Fruit fly (Drosophila melanogaster): ENCODE data around the gene CG15721.

DNA sequence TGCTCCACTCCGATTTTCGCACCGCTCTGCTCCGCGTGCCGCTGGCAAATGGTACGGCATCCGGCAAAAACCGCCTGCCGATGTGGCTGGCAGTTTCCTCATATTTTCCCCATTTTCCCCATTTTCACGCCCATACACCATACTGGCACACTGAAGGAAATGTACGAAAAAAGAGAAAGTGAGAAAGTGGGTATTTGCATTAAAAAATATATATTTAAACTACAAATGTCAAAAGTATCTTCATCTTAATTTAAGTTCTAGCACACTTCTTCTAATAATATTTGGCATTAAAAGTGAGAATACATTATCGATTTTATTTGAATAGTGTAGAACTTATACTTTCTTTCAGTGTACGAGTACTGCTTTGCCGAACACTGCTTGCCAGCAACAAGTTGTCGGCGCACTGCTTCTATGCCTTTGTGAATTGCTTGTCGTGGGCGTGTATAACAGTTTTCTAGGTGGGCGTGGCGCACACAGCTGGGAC, 13.1 kb upstream of the CG15721 start, which contains the start of gene hec:
- TF ChIP-seq Dfd (GFP tag; optimal IDR thresholded peaks at IDR 0.05) (no peak), dl (GFP tag; optimal IDR thresholded peaks at IDR 0.05; ENCODE audit: insufficient read depth in 1 of 2, partially characterized antibody in 2 of 2) (no peak)
